Worm (Caenorhabditis elegans): ENCODE measurements around the gene C44H9.7.

DNA sequence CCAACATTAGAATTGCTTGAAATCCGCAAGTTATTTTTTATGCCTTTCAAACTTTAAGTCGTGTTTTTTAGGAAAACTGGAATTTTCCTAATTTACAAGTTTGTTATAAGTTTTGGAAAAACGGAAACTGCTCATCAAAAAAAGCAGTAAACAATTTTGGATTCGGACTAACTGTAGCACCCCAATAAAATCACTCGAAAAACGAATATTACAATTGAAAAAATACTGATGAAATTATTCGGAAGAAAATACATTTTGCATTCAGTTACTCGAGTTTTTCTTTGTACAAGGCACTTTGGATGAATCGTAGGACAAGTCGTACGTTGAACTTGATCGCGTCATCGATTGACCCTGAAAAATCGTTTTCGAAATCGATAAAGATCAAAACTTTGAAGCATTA lies 27.7 kb upstream of the C44H9.7 start:
- TF ChIP-seq nhr-77 (tag; optimal IDR thresholded peaks at IDR 0.05) = no peak
- no peak for TF ChIP-seq mbf-1 (tag; optimal IDR thresholded peaks at IDR 0.05)
- TF ChIP-seq nhr-237 (tag; optimal IDR thresholded peaks at IDR 0.05) = no peak
- no peak for TF ChIP-seq unc-62 (GFP tag; optimal IDR thresholded peaks at IDR 0.05)
